Worm (Caenorhabditis elegans): ENCODE measurements around the gene his-60.

DNA sequence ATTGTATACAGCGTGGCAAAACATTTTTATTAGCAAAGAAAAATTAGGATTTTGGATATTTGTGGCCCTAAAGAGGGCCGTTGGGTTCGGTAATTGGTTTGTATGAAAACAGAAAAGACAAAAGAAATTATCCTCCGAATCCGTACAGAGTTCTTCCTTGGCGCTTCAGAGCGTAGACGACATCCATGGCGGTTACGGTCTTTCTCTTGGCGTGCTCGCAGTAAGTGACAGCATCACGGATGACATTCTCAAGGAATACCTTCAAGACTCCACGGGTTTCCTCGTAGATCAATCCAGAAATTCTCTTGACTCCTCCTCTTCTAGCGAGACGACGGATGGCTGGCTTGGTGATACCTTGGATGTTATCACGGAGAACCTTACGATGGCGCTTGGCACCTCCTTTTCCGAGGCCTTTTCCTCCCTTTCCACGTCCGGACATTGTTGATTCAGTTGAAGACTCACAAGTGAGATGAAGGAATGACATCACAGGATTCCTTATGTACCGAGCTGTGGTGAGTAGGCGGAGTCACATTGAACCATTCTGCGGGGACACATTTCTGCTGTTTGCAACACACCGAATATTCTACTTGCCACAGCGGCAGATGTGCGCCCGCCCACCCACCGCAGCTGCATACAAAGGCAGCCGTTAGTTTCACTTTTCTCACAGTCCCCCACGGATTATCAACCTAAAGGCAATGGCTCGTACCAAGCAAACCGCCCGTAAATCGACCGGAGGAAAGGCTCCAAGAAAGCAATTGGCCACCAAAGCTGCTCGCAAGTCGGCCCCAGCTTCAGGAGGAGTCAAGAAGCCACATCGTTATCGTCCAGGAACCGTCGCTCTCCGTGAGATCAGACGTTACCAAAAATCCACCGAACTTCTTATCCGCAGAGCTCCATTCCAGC is at the start of gene his-60, which contains the start of gene his-59:
- TF ChIP-seq F37B4.10 (GFP tag; IDR thresholded peaks at IDR 0.05) (peak; percentile 61; the same call in 1 of the 2 replicates), ztf-6 (GFP tag; IDR thresholded peaks at IDR 0.05) (no peak), snpc-4 (GFP tag; optimal IDR thresholded peaks at IDR 0.05) (peak; percentile 35), snpc-4 (tag; optimal IDR thresholded peaks at IDR 0.05) (peak; percentile 4 to 64 (median 48)), nfyb-1 (GFP tag; IDR thresholded peaks at IDR 0.05) (no peak), him-1 (tag; optimal IDR thresholded peaks at IDR 0.05) (no peak), attf-6 (GFP tag; IDR thresholded peaks at IDR 0.05) (peak; percentile 81), ama-1 (optimal IDR thresholded peaks at IDR 0.05) (no peak), ama-1 (GFP tag; optimal IDR thresholded peaks at IDR 0.05) (peak in 1 of 2 experiments; percentile 83)
